Worm (Caenorhabditis elegans): ENCODE results near the gene C16D9.1.

C16D9.1 gene

ce11 chrV:8305940-8306339 is 46.8 kb downstream of the C16D9.1 start:
- TF ChIP-seq bed-2 (GFP tag; IDR thresholded peaks at IDR 0.05) (no peak), ceh-58 (GFP tag; IDR thresholded peaks at IDR 0.05) (no peak), let-526 (GFP tag; IDR thresholded peaks at IDR 0.05) (peak; percentile 24; the same call in 1 of the 2 replicates), lin-26 (GFP tag; IDR thresholded peaks at IDR 0.05) (no peak), F57A8.1 (GFP tag; optimal IDR thresholded peaks at IDR 0.05) (no peak), Y67H2A.10 (GFP tag; conservative IDR thresholded peaks at IDR 0.05) (no peak), nhr-80 (tag; optimal IDR thresholded peaks at IDR 0.05) (peak; percentile 59), madf-6 (GFP tag; IDR thresholded peaks at IDR 0.05) (no peak), F23B12.7 (tag; optimal IDR thresholded peaks at IDR 0.05; ENCODE audit: insufficient read depth) (no peak), lag-1 (GFP tag; IDR thresholded peaks at IDR 0.05) (no peak)

DNA sequence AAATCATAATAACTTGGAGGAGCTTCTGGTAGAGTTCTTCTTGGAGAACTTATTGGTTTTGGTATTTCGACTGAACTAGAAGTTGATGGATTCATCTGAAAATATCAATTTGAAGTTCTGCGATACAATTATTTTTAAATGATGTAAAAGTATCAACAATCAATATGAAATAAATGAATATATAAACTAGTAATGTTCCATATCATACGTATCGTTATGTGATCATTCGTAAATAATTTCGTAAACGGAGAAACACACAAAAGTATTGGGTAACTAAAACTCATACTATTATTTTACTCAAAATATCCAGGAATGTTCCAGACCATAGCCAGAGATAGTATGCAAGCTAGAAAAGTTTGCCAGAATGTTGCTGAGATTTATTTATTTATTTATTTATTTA is 47.2 kb downstream of the C16D9.1 start, which contains the start of gene W02D7.8:
W02D7.8 (minus strand) TSS at position 101 of the 400 bp plus-strand sequence.
- TF ChIP-seq ZK185.1 (tag; optimal IDR thresholded peaks at IDR 0.05; ENCODE audit: poor library complexity, severe bottlenecking) (no peak), F23B12.7 (tag; optimal IDR thresholded peaks at IDR 0.05; ENCODE audit: insufficient read depth) (no peak), nhr-27 (tag; optimal IDR thresholded peaks at IDR 0.05) (no peak), repo-1 (tag; optimal IDR thresholded peaks at IDR 0.05) (no peak), lsy-27 (tag; optimal IDR thresholded peaks at IDR 0.05; ENCODE audit: borderline replicate concordance, insufficient read depth) (no peak), nfya-1 (tag; optimal IDR thresholded peaks at IDR 0.05; ENCODE audit: borderline replicate concordance, insufficient read depth) (no peak), egl-44 (GFP tag; IDR thresholded peaks at IDR 0.05) (no peak), tbp1 (GFP tag; optimal IDR thresholded peaks at IDR 0.05) (no peak), nfyb-1 (GFP tag; IDR thresholded peaks at IDR 0.05) (no peak), akir-1 (GFP tag; optimal IDR thresholded peaks at IDR 0.05) (no peak), egrh-3 (GFP tag; IDR thresholded peaks at IDR 0.05) (no peak), efl-1 (GFP tag; optimal IDR thresholded peaks at IDR 0.05) (no peak), tlf-1 (GFP tag; optimal IDR thresholded peaks at IDR 0.05) (no peak), F10E7.11 (tag; optimal IDR thresholded peaks at IDR 0.05) (no peak), let-526 (GFP tag; IDR thresholded peaks at IDR 0.05) (no peak), die-1 (tag; optimal IDR thresholded peaks at IDR 0.05) (no peak)

- TF ChIP-seq somi-1 (GFP tag; optimal IDR thresholded peaks at IDR 0.05) (no peak), nhr-80 (tag; optimal IDR thresholded peaks at IDR 0.05) (peak; percentile 82)
Measured at ce11 chrV:8307013-8307412, 47.9 kb downstream of the C16D9.1 start.

DNA sequence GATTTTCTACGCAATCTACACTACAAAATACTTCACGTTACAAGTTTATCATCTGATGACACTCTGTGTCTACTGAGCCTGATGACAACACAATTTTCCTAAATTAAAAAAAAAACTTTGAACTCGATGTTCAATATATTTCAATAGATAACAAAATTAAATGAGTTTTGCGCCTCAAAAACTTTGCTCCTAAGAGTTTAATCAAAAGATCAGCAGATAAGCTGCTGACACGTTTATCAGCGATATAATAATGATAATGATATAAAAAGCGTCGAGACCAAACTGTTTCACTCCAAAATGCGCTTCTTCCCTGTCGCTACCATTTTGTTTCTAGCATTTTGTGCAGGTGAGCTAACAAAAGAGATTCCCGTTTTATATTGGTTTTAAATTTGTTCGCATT is 48.6 kb downstream of the C16D9.1 start, which contains the start of gene clec-218:
clec-218 (plus strand) TSS at position 262 of the 400 bp plus-strand sequence.
- no peak for TF ChIP-seq let-607 (tag; optimal IDR thresholded peaks at IDR 0.05)
- no peak for TF ChIP-seq B0035.1 (tag; optimal IDR thresholded peaks at IDR 0.05)
- no peak for TF ChIP-seq lsy-27 (tag; optimal IDR thresholded peaks at IDR 0.05; ENCODE audit: borderline replicate concordance, insufficient read depth)
- TF ChIP-seq nfyb-1 (GFP tag; IDR thresholded peaks at IDR 0.05), result no peak
- TF ChIP-seq nhr-80 (tag; optimal IDR thresholded peaks at IDR 0.05), result peak; percentile 48
- no peak for TF ChIP-seq dpl-1 (GFP tag; optimal IDR thresholded peaks at IDR 0.05)
- TF ChIP-seq T26A5.8 (tag; optimal IDR thresholded peaks at IDR 0.05), result no peak
- TF ChIP-seq tlf-1 (GFP tag; optimal IDR thresholded peaks at IDR 0.05), result no peak
